Worm (Caenorhabditis elegans): ENCODE measurements around the gene sru-40.

DNA sequence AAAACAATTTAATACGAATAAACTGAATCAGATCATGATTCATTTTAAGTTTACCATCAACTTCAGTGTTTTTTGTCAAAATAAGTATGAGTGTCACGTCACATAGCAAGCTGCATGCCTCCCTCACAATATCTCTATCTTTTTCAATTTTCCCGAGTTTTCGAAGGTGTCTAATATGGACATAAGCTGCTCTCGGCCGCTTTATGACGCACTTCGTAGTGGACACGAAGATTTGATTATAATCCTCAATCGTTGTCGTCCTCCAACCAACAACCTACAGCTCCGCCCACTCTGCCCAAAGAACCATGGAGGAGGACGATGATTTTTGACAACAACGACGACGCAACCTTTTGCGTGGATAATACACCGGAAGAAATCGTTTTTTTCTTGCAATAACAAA is 37.8 kb downstream of the sru-40 start:
- TF ChIP-seq mes-2 (tag; optimal IDR thresholded peaks at IDR 0.05; ENCODE audit: poor library complexity, severe bottlenecking): no peak
- TF ChIP-seq ces-1 (GFP tag; optimal IDR thresholded peaks at IDR 0.05): no peak
- no peak for TF ChIP-seq skn-1 (tag; optimal IDR thresholded peaks at IDR 0.05)
- no peak for TF ChIP-seq nhr-10 (tag; optimal IDR thresholded peaks at IDR 0.05)
- no peak for TF ChIP-seq hmg-1.1 (GFP tag; IDR thresholded peaks at IDR 0.05)
- TF ChIP-seq lin-15B (tag; optimal IDR thresholded peaks at IDR 0.05): no peak
- no peak for TF ChIP-seq nhr-48 (tag; optimal IDR thresholded peaks at IDR 0.05)
- TF ChIP-seq spr-3 (GFP tag; optimal IDR thresholded peaks at IDR 0.05): no peak
